Fruit fly (Drosophila melanogaster): ENCODE measurements around the gene RasGAP1.

The RasGAP1 gene

dm6 chr3L:9899046-9899659 lies 44.1 kb upstream of the RasGAP1 start, which contains the start of gene nudE (continued):
- TF ChIP-seq B-H2 (GFP tag; optimal IDR thresholded peaks at IDR 0.05) (peak; percentile 10), Aef1 (GFP tag; IDR thresholded peaks at IDR 0.05) (peak; percentile 59), Ets65A (GFP tag) (peak; percentile 95), Deaf1 (tag; optimal IDR thresholded peaks at IDR 0.05) (peak; percentile 2), dmrt11E (tag; optimal IDR thresholded peaks at IDR 0.05) (no peak), CG1233 (GFP tag; optimal IDR thresholded peaks at IDR 0.05) (no peak), nmo (GFP tag; optimal IDR thresholded peaks at IDR 0.05) (peak; percentile 32), CG11504 (tag; optimal IDR thresholded peaks at IDR 0.05) (peak; percentile 39), CG2116 (GFP tag; optimal IDR thresholded peaks at IDR 0.05) (peak; percentile 26), gsb (GFP tag; IDR thresholded peaks at IDR 0.05) (no peak), Trl (optimal IDR thresholded peaks at IDR 0.05) (no peak), Trl (GFP tag; optimal IDR thresholded peaks at IDR 0.05) (peak; percentile 32), CG7786 (GFP tag; optimal IDR thresholded peaks at IDR 0.05) (no peak), CG16863 (GFP tag; optimal IDR thresholded peaks at IDR 0.05) (no peak), CG8924 (tag; optimal IDR thresholded peaks at IDR 0.05) (peak; percentile 25), CG7357 (GFP tag; IDR thresholded peaks at IDR 0.05) (0 out of 3 replicates have a peak, but pooled peaks have one; percentile 29), CG32532 (GFP tag; IDR thresholded peaks at IDR 0.05) (peak; percentile 35), CG33557 (GFP tag; optimal IDR thresholded peaks at IDR 0.05) (no peak), Atf3 (GFP tag; optimal IDR thresholded peaks at IDR 0.05) (peak; percentile 13), CoRest (tag; optimal IDR thresholded peaks at IDR 0.05) (peak; percentile 6), scrt (GFP tag; optimal IDR thresholded peaks at IDR 0.05) (no peak), CG17186 (GFP tag; optimal IDR thresholded peaks at IDR 0.05) (peak; percentile 50), zfh2 (GFP tag; optimal IDR thresholded peaks at IDR 0.05) (peak; percentile 68), CG15601 (tag; optimal IDR thresholded peaks at IDR 0.05) (no peak), Dbx (GFP tag; IDR thresholded peaks at IDR 0.05) (peak; percentile 40; the same call in 1 of the 3 replicates), CG7839 (tag; optimal IDR thresholded peaks at IDR 0.05) (peak; percentile 28), CG3163 (GFP tag; optimal IDR thresholded peaks at IDR 0.05) (peak; percentile 43), CG43689 (GFP tag; IDR thresholded peaks at IDR 0.05) (no peak), ranshi (GFP tag; IDR thresholded peaks at IDR 0.05) (0 out of 2 replicates have a peak, but pooled peaks have one; percentile 35), CG9215 (GFP tag; IDR thresholded peaks at IDR 0.05) (no peak), pzg (GFP tag; optimal IDR thresholded peaks at IDR 0.05) (peak; percentile 64), bab2 (GFP tag; optimal IDR thresholded peaks at IDR 0.05) (peak; percentile 18), NC2α (GFP tag; optimal IDR thresholded peaks at IDR 0.05) (no peak), Dip3 (GFP tag; optimal IDR thresholded peaks at IDR 0.05) (peak; percentile 16), CG1603 (tag; optimal IDR thresholded peaks at IDR 0.05) (peak; percentile 58), CG6272 (GFP tag; IDR thresholded peaks at IDR 0.05) (peak; percentile 53), CG11247 (GFP tag; IDR thresholded peaks at IDR 0.05) (peak; percentile 61), tx (GFP tag; optimal IDR thresholded peaks at IDR 0.05) (no peak), CG14441 (GFP tag; IDR thresholded peaks at IDR 0.05) (0 out of 2 replicates have a peak, but pooled peaks have one; percentile 30), trem (tag; optimal IDR thresholded peaks at IDR 0.05) (peak; percentile 28), sens (GFP tag) (peak; percentile 87), CG34422 (GFP tag; IDR thresholded peaks at IDR 0.05) (peak; percentile 55; the same call in 1 of the 3 replicates), zen (tag; optimal IDR thresholded peaks at IDR 0.05) (peak; percentile 38), phol (tag; optimal IDR thresholded peaks at IDR 0.05) (peak; percentile 24), CG5245 (GFP tag; optimal IDR thresholded peaks at IDR 0.05) (no peak), caup (GFP tag; optimal IDR thresholded peaks at IDR 0.05; ENCODE audit: severe bottlenecking) (peak; percentile 56), ab (GFP tag; optimal IDR thresholded peaks at IDR 0.05) (peak; percentile 3), tup (GFP tag; optimal IDR thresholded peaks at IDR 0.05) (no peak), CG8281 (tag; optimal IDR thresholded peaks at IDR 0.05) (no peak), sob (GFP tag; IDR thresholded peaks at IDR 0.05) (no peak), ac (GFP tag; optimal IDR thresholded peaks at IDR 0.05) (no peak)

Measured in whole organism, embryonic.